Fruit fly (Drosophila melanogaster): Measurements from ENCODE around the gene CG14817.

DNA sequence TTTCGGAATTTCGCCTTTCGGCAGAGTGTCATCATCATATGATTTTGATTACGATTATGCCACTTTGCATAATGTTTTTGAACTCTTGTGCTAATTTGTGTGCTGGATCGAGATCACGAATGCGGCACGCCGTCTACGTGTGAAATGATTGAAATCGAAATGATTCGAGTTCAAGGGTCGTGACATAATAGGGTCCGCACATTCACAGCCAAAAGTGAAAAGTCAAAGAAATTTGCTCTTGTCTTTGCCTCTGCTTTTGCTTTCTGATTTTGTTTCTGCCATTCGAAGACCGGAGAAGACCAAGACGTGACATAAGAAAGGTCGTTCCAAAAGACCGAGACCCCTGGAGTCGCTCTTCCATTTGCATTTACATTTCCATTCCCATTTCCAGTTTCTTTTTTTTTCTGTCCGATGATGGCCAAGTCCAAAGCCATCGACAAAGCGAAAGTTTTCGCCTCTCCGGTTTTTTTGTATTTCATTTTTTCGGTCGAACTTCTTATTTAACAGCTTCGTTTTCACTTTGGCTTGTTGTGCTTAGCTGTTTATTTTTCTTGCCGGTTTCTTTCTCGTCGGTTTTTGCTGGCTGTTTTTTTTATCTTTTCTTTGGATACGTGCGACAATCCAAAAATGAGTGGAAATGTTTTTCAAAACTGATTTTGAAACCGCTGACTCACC is 42.2 kb downstream of the CG14817 start:
- TF ChIP-seq Hr78 (GFP tag; optimal IDR thresholded peaks at IDR 0.05): no peak
- no peak for TF ChIP-seq pan (optimal IDR thresholded peaks at IDR 0.05)
- no peak for TF ChIP-seq foxo (GFP tag; optimal IDR thresholded peaks at IDR 0.05)
- no peak for TF ChIP-seq usp (GFP tag; optimal IDR thresholded peaks at IDR 0.05)
- TF ChIP-seq Vsx2 (GFP tag; optimal IDR thresholded peaks at IDR 0.05; ENCODE audit: partially characterized antibody): no peak
- TF ChIP-seq h (GFP tag; optimal IDR thresholded peaks at IDR 0.05): no peak
- TF ChIP-seq Hnf4 (GFP tag; optimal IDR thresholded peaks at IDR 0.05): no peak
- no peak for TF ChIP-seq tai (GFP tag; optimal IDR thresholded peaks at IDR 0.05)

Measured in whole organism, wandering third instar larva.